Fruit fly (Drosophila melanogaster) whole organism, embryonic: ENCODE measurements around the gene CG7079.

Experiments used
- ATbp ChIP-seq: fragments of 200-800 bp; sonication (Bioruptor generic); optimal IDR thresholded peaks from 2 replicates; lab custom pipeline; 2017; ENCODE audit warnings: missing biosample characterization, mild to moderate bottlenecking, missing genetic modification characterization, missing genetic modification reagents
- Adf1 ChIP-seq: fragments of 200-800 bp; sonication (Bioruptor generic); IDR thresholded peaks from 2 replicates; pipeline ENCODE4 v1.3.6; 2022; ENCODE audit warnings: missing biosample characterization, missing genetic modification characterization
- Asciz ChIP-seq: fragments of 200-800 bp; sonication (Bioruptor generic); optimal IDR thresholded peaks from 2 replicates; lab custom pipeline; 2017; ENCODE audit warnings: missing biosample characterization, mild to moderate bottlenecking, missing genetic modification characterization, missing genetic modification reagents
- BEAF-32 ChIP-seq: fragments of 200-800 bp; sonication (Bioruptor generic); optimal IDR thresholded peaks from 3 replicates; lab custom pipeline; 2017; ENCODE audit warnings: missing biosample characterization, missing genetic modification characterization, mild to moderate bottlenecking, moderate library complexity, missing genetic modification reagents
- Blimp-1 ChIP-seq: fragments of 200-800 bp; sonication (Bioruptor generic); optimal IDR thresholded peaks from 3 replicates; lab custom pipeline; 2018; ENCODE audit warnings: missing biosample characterization, missing genetic modification characterization, mild to moderate bottlenecking, moderate library complexity, missing genetic modification reagents
- CG10462 ChIP-seq: fragments of 200-800 bp; sonication (Bioruptor generic); optimal IDR thresholded peaks from 2 replicates; lab custom pipeline; 2016; ENCODE audit warnings: missing biosample characterization, missing genetic modification characterization
- CG12071 ChIP-seq: fragments of 200-800 bp; sonication (Bioruptor generic); optimal IDR thresholded peaks from 3 replicates; lab custom pipeline; 2018; ENCODE audit warnings: missing biosample characterization, mild to moderate bottlenecking, missing genetic modification characterization
- CG12155 ChIP-seq: fragments of 200-800 bp; sonication (Bioruptor generic); optimal IDR thresholded peaks from 3 replicates; lab custom pipeline; 2016; ENCODE audit warnings: missing biosample characterization, missing genetic modification characterization
- CG12744 ChIP-seq: fragments of 200-800 bp; sonication (Bioruptor generic); optimal IDR thresholded peaks from 2 replicates; lab custom pipeline; 2016; ENCODE audit warnings: missing biosample characterization, missing genetic modification characterization
- CG14441 ChIP-seq: fragments of 200-800 bp; sonication (Bioruptor generic); IDR thresholded peaks from 2 replicates; pipeline ENCODE4 v1.3.6; 2022; ENCODE audit warnings: missing biosample characterization, missing genetic modification characterization
- CG16815 ChIP-seq: fragments of 200-800 bp; sonication (Bioruptor generic); optimal IDR thresholded peaks from 3 replicates; lab custom pipeline; 2017; ENCODE audit warnings: missing biosample characterization, mild to moderate bottlenecking, missing genetic modification characterization
- CG17385 ChIP-seq: fragments of 200-800 bp; sonication (Bioruptor generic); optimal IDR thresholded peaks from 3 replicates; lab custom pipeline; 2018; ENCODE audit warnings: missing biosample characterization, mild to moderate bottlenecking, missing genetic modification characterization
- CG2199 ChIP-seq: fragments of 200-800 bp; sonication (Bioruptor generic); IDR thresholded peaks from 3 replicates; pipeline ENCODE4 v1.3.6; 2022; ENCODE audit warnings: missing biosample characterization, missing genetic modification characterization
- CG31441 ChIP-seq: fragments of 200-800 bp; sonication (Bioruptor generic); IDR thresholded peaks from 2 replicates; pipeline ENCODE4 v1.3.6; 2022; ENCODE audit warnings: missing biosample characterization, missing genetic modification characterization
- CG34224 ChIP-seq: fragments of 200-800 bp; sonication (Bioruptor generic); IDR thresholded peaks from 3 replicates; pipeline ENCODE4 v1.3.6; 2022; ENCODE audit warnings: missing biosample characterization, missing genetic modification characterization; ENCODE audit not compliant: partially characterized antibody
- CG4730 ChIP-seq: fragments of 200-800 bp; sonication (Bioruptor generic); IDR thresholded peaks from 2 replicates; pipeline ENCODE4 v1.3.6; 2022; ENCODE audit warnings: missing biosample characterization, missing genetic modification characterization
- CG5953 ChIP-seq: fragments of 200-800 bp; sonication (Bioruptor generic); IDR thresholded peaks from 2 replicates; pipeline ENCODE4 v1.3.6; 2022; ENCODE audit warnings: missing biosample characterization, missing genetic modification characterization
- CG6689 ChIP-seq: fragments of 200-800 bp; sonication (Bioruptor generic); IDR thresholded peaks from 2 replicates; pipeline ENCODE4 v1.3.6; 2022; ENCODE audit warnings: missing biosample characterization, missing genetic modification characterization
- CG7987 ChIP-seq: fragments of 200-800 bp; sonication (Bioruptor generic); optimal IDR thresholded peaks from 2 replicates; lab custom pipeline; 2018; ENCODE audit warnings: missing biosample characterization, mild to moderate bottlenecking, missing genetic modification characterization, moderate library complexity
- CG9817 ChIP-seq: fragments of 200-800 bp; sonication (Bioruptor generic); optimal IDR thresholded peaks from 2 replicates; lab custom pipeline; 2018; ENCODE audit warnings: missing biosample characterization, mild to moderate bottlenecking, missing genetic modification characterization, moderate library complexity
- CG9932 ChIP-seq: fragments of 200-800 bp; sonication (Bioruptor generic); IDR thresholded peaks from 2 replicates; pipeline ENCODE4 v1.3.6; 2022; ENCODE audit warnings: missing biosample characterization, missing genetic modification characterization
- Hey ChIP-seq: fragments of 200-800 bp; sonication (Bioruptor generic); optimal IDR thresholded peaks from 3 replicates; lab custom pipeline; 2018; ENCODE audit warnings: missing biosample characterization, mild to moderate bottlenecking, missing genetic modification characterization
- Med ChIP-seq: fragments of 200-800 bp; sonication (Bioruptor generic); peaks from one replicate; lab custom pipeline; 2016; ENCODE audit warnings: missing biosample characterization, missing genetic modification characterization, mild to moderate bottlenecking, inconsistent platforms, moderate library complexity
- Mrtf ChIP-seq: fragments of 200-800 bp; sonication (Bioruptor generic); IDR thresholded peaks from 3 replicates; pipeline ENCODE4 v1.3.6; 2022; ENCODE audit warnings: missing biosample characterization, missing genetic modification characterization
- Scr ChIP-seq: fragments of 200-800 bp; sonication (Bioruptor generic); IDR thresholded peaks from 2 replicates; pipeline ENCODE4 v1.3.6; 2022; ENCODE audit warnings: missing biosample characterization, missing genetic modification characterization; ENCODE audit not compliant: partially characterized antibody
- Sry-β ChIP-seq: fragments of 200-800 bp; sonication (Bioruptor generic); optimal IDR thresholded peaks from 2 replicates; lab custom pipeline; 2018; ENCODE audit warnings: missing biosample characterization, mild to moderate bottlenecking, missing genetic modification characterization, moderate library complexity
- br ChIP-seq: fragments of >200 bp; optimal IDR thresholded peaks from 2 replicates; lab custom pipeline; 2017
- cg ChIP-seq: fragments of 200-800 bp; sonication (Bioruptor generic); optimal IDR thresholded peaks from 3 replicates; lab custom pipeline; 2019; ENCODE audit warnings: missing biosample characterization, mild to moderate bottlenecking, missing genetic modification characterization, moderate library complexity
- chinmo ChIP-seq: fragments of 200-800 bp; sonication (Bioruptor generic); IDR thresholded peaks from 4 replicates; pipeline ENCODE4 v1.3.6; 2022; ENCODE audit warnings: missing biosample characterization, missing genetic modification characterization; ENCODE audit not compliant: partially characterized antibody
- ci ChIP-seq: fragments of 200-800 bp; sonication (Bioruptor generic); IDR thresholded peaks from 3 replicates; pipeline ENCODE4 v1.3.6; 2022; ENCODE audit warnings: missing biosample characterization, missing genetic modification characterization
- crol ChIP-seq: fragments of 200-800 bp; sonication (Bioruptor generic); IDR thresholded peaks from 2 replicates; pipeline ENCODE4 v1.3.6; 2022; ENCODE audit warnings: missing biosample characterization, missing genetic modification characterization
- disco-r ChIP-seq: fragments of 200-800 bp; sonication (Bioruptor generic); optimal IDR thresholded peaks from 2 replicates; lab custom pipeline; 2016; ENCODE audit warnings: missing biosample characterization, missing genetic modification characterization
- dm ChIP-seq: fragments of 200-800 bp; sonication (Bioruptor generic); optimal IDR thresholded peaks from 3 replicates; lab custom pipeline; 2016; ENCODE audit warnings: missing biosample characterization, missing genetic modification characterization
- dmrt11E ChIP-seq: fragments of 200-800 bp; sonication (Bioruptor generic); optimal IDR thresholded peaks from 3 replicates; lab custom pipeline; 2018; ENCODE audit warnings: missing biosample characterization, mild to moderate bottlenecking, missing genetic modification characterization, moderate library complexity
- exex ChIP-seq: fragments of 200-800 bp; sonication (Bioruptor generic); optimal IDR thresholded peaks from 4 replicates; lab custom pipeline; 2018; ENCODE audit warnings: missing biosample characterization, mild to moderate bottlenecking, missing genetic modification characterization, moderate library complexity
- gfzf ChIP-seq: fragments of 200-800 bp; sonication (Bioruptor generic); optimal IDR thresholded peaks from 2 replicates; lab custom pipeline; 2016; ENCODE audit warnings: missing biosample characterization, mild to moderate bottlenecking, missing genetic modification characterization, moderate library complexity
- ken ChIP-seq: fragments of 200-800 bp; sonication (Bioruptor generic); IDR thresholded peaks from 3 replicates; pipeline ENCODE4 v1.3.6; 2022; ENCODE audit warnings: missing biosample characterization, missing genetic modification characterization
- knrl ChIP-seq: fragments of 200-800 bp; sonication (Bioruptor generic); IDR thresholded peaks from 3 replicates; pipeline ENCODE4 v1.3.6; 2022; ENCODE audit warnings: missing biosample characterization, missing genetic modification characterization; ENCODE audit not compliant: partially characterized antibody
- lilli ChIP-seq: fragments of 200-800 bp; sonication (Bioruptor generic); optimal IDR thresholded peaks from 3 replicates; lab custom pipeline; 2016; ENCODE audit warnings: missing biosample characterization, missing genetic modification characterization
- peb ChIP-seq: fragments of 200-800 bp; sonication (Bioruptor generic); IDR thresholded peaks from 2 replicates; pipeline ENCODE4 v1.3.6; 2022; ENCODE audit warnings: missing biosample characterization, missing genetic modification characterization
- pita ChIP-seq: fragments of 200-800 bp; sonication (Bioruptor generic); optimal IDR thresholded peaks from 2 replicates; lab custom pipeline; 2017; ENCODE audit warnings: missing biosample characterization, mild to moderate bottlenecking, missing genetic modification characterization
- psq ChIP-seq: fragments of 200-800 bp; sonication (Bioruptor generic); optimal IDR thresholded peaks from 2 replicates; lab custom pipeline; 2017; ENCODE audit warnings: missing biosample characterization, missing genetic modification characterization
- sc ChIP-seq, 3 experiments: fragments of >200 bp in 2 of 3; fragments of 200-800 bp in 1 of 3; sonication (Bioruptor generic) in 1 of 3; optimal IDR thresholded peaks; 2 replicates in 2 of 3; 3 replicates in 1 of 3; lab custom pipeline; 2017; ENCODE audit warnings: mild to moderate bottlenecking in 1 of 3, missing biosample characterization in 1 of 3, missing genetic modification characterization in 1 of 3, missing genetic modification reagents in 1 of 3
- sens ChIP-seq: fragments of 200-800 bp; sonication (Bioruptor generic); peaks from one replicate; lab custom pipeline; 2016; ENCODE audit warnings: missing biosample characterization, missing genetic modification characterization
- so ChIP-seq: fragments of 200-800 bp; sonication (Bioruptor generic); IDR thresholded peaks from 3 replicates; pipeline ENCODE4 v1.3.6; 2022; ENCODE audit warnings: missing biosample characterization, missing genetic modification characterization
- sr ChIP-seq: fragments of 200-800 bp; sonication (Bioruptor generic); IDR thresholded peaks from 3 replicates; pipeline ENCODE4 v1.3.6; 2022; ENCODE audit warnings: missing biosample characterization, missing genetic modification characterization
- sug ChIP-seq: fragments of 200-800 bp; optimal IDR thresholded peaks from 2 replicates; lab custom pipeline; 2019; ENCODE audit warnings: missing biosample characterization, mild to moderate bottlenecking, missing genetic modification characterization, moderate library complexity
- twi ChIP-seq: fragments of 200-800 bp; optimal IDR thresholded peaks from 2 replicates; lab custom pipeline; 2019; ENCODE audit warnings: missing biosample characterization, mild to moderate bottlenecking, missing genetic modification characterization, moderate library complexity
- wor ChIP-seq: fragments of 200-800 bp; sonication (Bioruptor generic); IDR thresholded peaks from 2 replicates; pipeline ENCODE4 v1.3.6; 2022; ENCODE audit warnings: missing biosample characterization, missing genetic modification characterization

CG7079 gene

DNA sequence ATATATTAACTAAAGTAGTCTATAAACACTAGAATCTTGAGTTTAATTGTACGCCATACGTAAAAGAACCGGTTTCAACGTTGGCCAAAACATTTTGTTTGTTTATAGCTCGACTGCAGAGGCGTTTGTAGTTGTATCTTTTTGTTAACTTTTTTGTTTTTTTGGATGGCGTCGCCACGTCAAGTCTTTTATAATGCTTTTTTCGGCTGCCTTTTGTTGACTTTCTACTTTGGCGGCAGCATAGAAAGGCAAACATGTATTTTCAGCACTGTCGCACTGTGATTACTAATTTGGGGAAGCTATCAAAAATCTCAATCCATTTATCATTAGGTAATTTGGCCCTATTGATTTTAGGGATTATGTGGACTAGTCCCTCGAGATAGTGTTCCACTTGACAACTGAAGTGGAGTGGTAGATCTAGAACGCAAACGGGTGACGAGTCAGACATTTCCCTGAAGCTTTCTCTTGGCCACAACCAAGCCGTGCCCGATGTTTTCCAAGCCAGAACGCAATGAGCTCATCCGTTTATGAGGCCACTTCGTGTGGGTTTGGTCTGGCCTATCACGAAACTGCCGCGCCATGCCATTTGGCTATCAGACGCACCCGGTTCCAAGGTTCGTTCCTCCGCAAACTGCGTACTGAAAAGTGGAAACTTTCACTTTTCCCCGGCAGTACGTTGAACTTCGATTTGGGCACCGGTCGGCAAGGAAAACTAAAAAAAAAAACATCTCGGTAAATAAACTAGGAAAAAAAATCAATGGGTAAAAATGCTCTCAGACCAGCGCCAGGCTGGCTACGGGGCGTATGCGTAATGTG lies 18.0 kb upstream of the CG7079 start (continued):
- TF ChIP-seq CG12071 (GFP tag; lab: Kevin White, UChicago) (no peak), CG31441 (GFP tag; lab: Robert Waterston, UW) (no peak), ken (GFP tag; lab: Robert Waterston, UW) (no peak), Hey (tag; lab: Kevin White, UChicago) (no peak), ci (GFP tag; lab: Robert Waterston, UW) (0 out of 3 replicates have a peak, but pooled peaks have one; percentile 11), Mrtf (no peak), sc (optimal IDR thresholded peaks at IDR 0.05; lab: Kevin White, UChicago) (no peak), sc (GFP tag; optimal IDR thresholded peaks at IDR 0.05; lab: Kevin White, UChicago) (no peak), sens (GFP tag; lab: Kevin White, UChicago) (no peak), so (GFP tag; lab: Robert Waterston, UW) (no peak), BEAF-32 (GFP tag; lab: Kevin White, UChicago) (no peak), pita (GFP tag; lab: Kevin White, UChicago) (no peak), lilli (GFP tag; lab: Kevin White, UChicago) (no peak), CG5953 (0 out of 2 replicates have a peak, but pooled peaks have one; percentile 16), Asciz (no peak), Med (GFP tag; lab: Kevin White, UChicago) (peak; percentile 55), gfzf (GFP tag; lab: Kevin White, UChicago) (no peak), psq (GFP tag; lab: Kevin White, UChicago) (no peak), sug (no peak), chinmo (GFP tag; lab: Robert Waterston, UW) (0 out of 4 replicates have a peak, but pooled peaks have one; percentile 60), exex (tag; lab: Kevin White, UChicago) (peak; percentile 8), CG9932 (GFP tag; lab: Robert Waterston, UW) (0 out of 2 replicates have a peak, but pooled peaks have one; percentile 9), Adf1 (GFP tag; lab: Robert Waterston, UW) (no peak), CG7987 (GFP tag; lab: Kevin White, UChicago) (no peak), dm (GFP tag; lab: Kevin White, UChicago) (no peak), Blimp-1 (GFP tag; lab: Kevin White, UChicago) (peak; percentile 93), br (no peak), CG10462 (GFP tag; lab: Kevin White, UChicago) (no peak), CG16815 (no peak), CG9817 (no peak), CG6689 (GFP tag; lab: Robert Waterston, UW) (no peak), CG17385 (GFP tag; lab: Kevin White, UChicago) (no peak), dmrt11E (tag; lab: Kevin White, UChicago) (no peak), CG14441 (GFP tag; lab: Robert Waterston, UW) (no peak), ATbp (GFP tag; lab: Kevin White, UChicago) (no peak), sr (no peak), disco-r (GFP tag; lab: Kevin White, UChicago) (no peak), Scr (GFP tag; lab: Robert Waterston, UW) (no peak), CG12744 (GFP tag; lab: Kevin White, UChicago) (no peak), twi (tag; lab: Kevin White, UChicago) (no peak), peb (GFP tag; lab: Robert Waterston, UW) (no peak), cg (GFP tag; lab: Kevin White, UChicago) (no peak), Sry-β (GFP tag; lab: Kevin White, UChicago) (no peak), crol (GFP tag; lab: Robert Waterston, UW) (0 out of 2 replicates have a peak, but pooled peaks have one; percentile 15), CG2199 (GFP tag; lab: Robert Waterston, UW) (peak; percentile 15; the same call in 1 of the 3 replicates), CG34224 (GFP tag; lab: Robert Waterston, UW) (no peak), CG4730 (GFP tag; lab: Robert Waterston, UW) (no peak), CG12155 (GFP tag; lab: Kevin White, UChicago) (no peak), wor (no peak), knrl (GFP tag; lab: Robert Waterston, UW) (no peak)
